Fruit fly (Drosophila melanogaster): ENCODE data around the gene CG7194.

Gene CG7194

DNA sequence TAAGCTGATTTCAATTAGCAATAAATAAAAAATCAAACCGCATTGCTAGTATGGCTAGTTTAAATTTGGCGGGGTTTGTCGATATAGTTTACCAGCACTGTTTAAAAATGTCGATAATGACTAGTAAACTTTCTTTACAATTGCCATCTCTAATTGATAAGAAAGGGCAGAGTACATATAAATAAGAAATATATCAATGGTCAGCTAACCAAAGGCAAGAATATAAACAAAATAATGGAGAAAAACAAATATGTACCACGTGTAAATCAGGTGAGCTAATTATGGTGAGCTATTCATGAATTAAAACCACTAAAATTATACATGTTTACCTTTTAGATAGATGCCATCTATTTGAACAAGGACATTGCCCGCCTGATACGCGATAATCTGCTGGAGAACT lies 35.1 kb upstream of the CG7194 start, which contains the start of gene Pex2 (continued):
- TF ChIP-seq bcd (GFP tag; optimal IDR thresholded peaks at IDR 0.05) (no peak), CG1603 (tag; optimal IDR thresholded peaks at IDR 0.05) (peak; percentile 58), CG30403 (GFP tag; optimal IDR thresholded peaks at IDR 0.05) (no peak), CG16813 (GFP tag; IDR thresholded peaks at IDR 0.05; ENCODE audit: partially characterized antibody) (0 out of 3 replicates have a peak, but pooled peaks have one; percentile 31), dmrt99B (tag; optimal IDR thresholded peaks at IDR 0.05) (no peak), CG3407 (GFP tag; optimal IDR thresholded peaks at IDR 0.05) (no peak), gro (GFP tag; optimal IDR thresholded peaks at IDR 0.05) (peak; percentile 55), scrt (GFP tag; optimal IDR thresholded peaks at IDR 0.05) (no peak), Kr (GFP tag; optimal IDR thresholded peaks at IDR 0.05) (no peak), unc-4 (GFP tag; IDR thresholded peaks at IDR 0.05; ENCODE audit: partially characterized antibody) (0 out of 2 replicates have a peak, but pooled peaks have one; percentile 25), Scr (GFP tag; IDR thresholded peaks at IDR 0.05; ENCODE audit: partially characterized antibody) (peak; percentile 56), ato (GFP tag; IDR thresholded peaks at IDR 0.05; ENCODE audit: partially characterized antibody) (no peak), CG15514 (GFP tag; optimal IDR thresholded peaks at IDR 0.05) (peak; percentile 38), crp (GFP tag; optimal IDR thresholded peaks at IDR 0.05) (peak in 1 of 2 experiments; percentile 18), nerfin-2 (GFP tag; IDR thresholded peaks at IDR 0.05; ENCODE audit: partially characterized antibody) (no peak), mirr (GFP tag; optimal IDR thresholded peaks at IDR 0.05) (no peak), HmgZ (tag; optimal IDR thresholded peaks at IDR 0.05) (peak; percentile 76), fd102C (GFP tag; optimal IDR thresholded peaks at IDR 0.05) (no peak), CG4424 (GFP tag; optimal IDR thresholded peaks at IDR 0.05) (no peak), CG13296 (GFP tag; optimal IDR thresholded peaks at IDR 0.05) (peak; percentile 42), tin (GFP tag; optimal IDR thresholded peaks at IDR 0.05) (no peak), twi (tag; optimal IDR thresholded peaks at IDR 0.05) (no peak), repo (GFP tag; optimal IDR thresholded peaks at IDR 0.05) (no peak), jigr1 (GFP tag; IDR thresholded peaks at IDR 0.05) (no peak), D (optimal IDR thresholded peaks at IDR 0.05) (no peak), D (GFP tag; optimal IDR thresholded peaks at IDR 0.05) (no peak), lmd (GFP tag; IDR thresholded peaks at IDR 0.05) (no peak), Sry-δ (GFP tag; optimal IDR thresholded peaks at IDR 0.05) (peak; percentile 84), CG13624 (GFP tag; optimal IDR thresholded peaks at IDR 0.05) (peak; percentile 4), CG13123 (GFP tag; optimal IDR thresholded peaks at IDR 0.05) (no peak), CG11560 (tag; IDR thresholded peaks at IDR 0.05) (no peak), HLHmδ (GFP tag; optimal IDR thresholded peaks at IDR 0.05) (no peak), br (optimal IDR thresholded peaks at IDR 0.05) (no peak), crc (GFP tag; optimal IDR thresholded peaks at IDR 0.05) (peak; percentile 27), Blimp-1 (GFP tag; optimal IDR thresholded peaks at IDR 0.05) (no peak)

DNA sequence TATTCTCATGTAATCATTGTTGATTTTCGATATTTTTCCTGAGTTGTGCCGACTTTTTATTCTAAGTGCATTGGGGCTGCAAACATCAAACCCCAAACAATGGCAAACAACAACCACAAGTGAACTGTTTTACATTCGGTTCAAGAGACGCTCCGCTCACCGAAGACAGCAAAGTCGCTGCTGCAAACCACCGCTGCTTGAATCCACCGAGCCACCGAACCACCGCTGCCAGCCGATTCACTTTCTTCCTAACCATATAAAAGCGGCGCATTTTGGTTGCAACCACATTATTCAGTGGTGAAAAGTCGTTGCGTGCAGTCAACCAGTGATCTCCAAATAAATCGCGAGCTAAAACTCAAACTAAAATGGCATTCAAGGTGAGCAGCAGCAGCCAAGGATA lies 32.5 kb upstream of the CG7194 start, which contains the start of gene Cpr66Cb:
Gene Cpr66Cb, plus strand, starts transcription at position 301 of the 400 bp plus-strand sequence.
- no peak for TF ChIP-seq Med (GFP tag)
- TF ChIP-seq C15 (GFP tag; IDR thresholded peaks at IDR 0.05) = no peak
- no peak for TF ChIP-seq amos (GFP tag; IDR thresholded peaks at IDR 0.05; ENCODE audit: partially characterized antibody)
- peak; percentile 62 for TF ChIP-seq Ets65A (GFP tag)
- no peak for TF ChIP-seq eyg (GFP tag; optimal IDR thresholded peaks at IDR 0.05)
- TF ChIP-seq hbn (GFP tag; IDR thresholded peaks at IDR 0.05; ENCODE audit: partially characterized antibody) = no peak
- no peak for TF ChIP-seq CG12769 (tag; optimal IDR thresholded peaks at IDR 0.05)
- no peak for TF ChIP-seq Lpt (GFP tag; optimal IDR thresholded peaks at IDR 0.05)
- TF ChIP-seq yki (optimal IDR thresholded peaks at IDR 0.05) = no peak

All from whole organism, embryonic.